Worm (Caenorhabditis elegans): Measurements from ENCODE around the gene atln-1.

atln-1 gene

DNA sequence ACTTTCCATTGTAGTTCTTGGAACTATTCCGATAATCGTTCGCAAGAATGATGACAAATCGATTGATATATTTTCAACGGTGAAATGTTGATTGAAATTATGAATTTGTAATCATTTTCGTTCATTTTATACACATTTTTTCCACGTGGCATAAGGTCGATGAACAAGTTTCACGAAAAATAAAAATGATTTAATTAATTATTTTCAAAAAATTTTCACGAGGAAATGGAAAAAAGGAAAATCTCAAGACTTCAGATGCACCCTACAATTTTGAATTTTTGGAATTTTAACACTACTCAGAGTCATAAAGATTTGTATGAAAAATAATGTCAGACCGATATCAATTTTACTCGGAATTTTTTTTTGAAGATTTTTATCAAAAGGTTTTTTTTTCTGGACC is 31.1 kb downstream of the atln-1 start, which contains the start of gene Y54G2A.13:
TSS of gene Y54G2A.13 (minus strand) at position 101 of the 400 bp plus-strand sequence.
- no peak for TF ChIP-seq ceh-9 (tag; optimal IDR thresholded peaks at IDR 0.05)
- no peak for TF ChIP-seq hlh-8 (tag; optimal IDR thresholded peaks at IDR 0.05)
- TF ChIP-seq che-1 (tag; optimal IDR thresholded peaks at IDR 0.05): no peak
- TF ChIP-seq gmeb-2 (tag; optimal IDR thresholded peaks at IDR 0.05): no peak
- no peak for TF ChIP-seq K09A11.1 (tag; optimal IDR thresholded peaks at IDR 0.05; ENCODE audit: insufficient read depth)
- TF ChIP-seq rnt-1 (tag; optimal IDR thresholded peaks at IDR 0.05): no peak
- no peak for TF ChIP-seq ceh-48 (tag; optimal IDR thresholded peaks at IDR 0.05)
- no peak for TF ChIP-seq ama-1 (optimal IDR thresholded peaks at IDR 0.05)
- TF ChIP-seq madf-2 (tag; optimal IDR thresholded peaks at IDR 0.05): no peak

ce11 chrIV:2820408-2820807 is 31.9 kb downstream of the atln-1 start, which contains the start of gene Y54G2A.37:
TSS of gene Y54G2A.37 (plus strand) at chrIV:2820708.
- TF ChIP-seq gmeb-2 (tag; optimal IDR thresholded peaks at IDR 0.05) (no peak), pha-2 (tag; optimal IDR thresholded peaks at IDR 0.05) (no peak), F13H6.1 (tag; optimal IDR thresholded peaks at IDR 0.05) (no peak), hlh-6 (tag; optimal IDR thresholded peaks at IDR 0.05) (no peak), fax-1 (tag; optimal IDR thresholded peaks at IDR 0.05) (no peak), K02D7.2 (tag; optimal IDR thresholded peaks at IDR 0.05) (no peak), ceh-34 (tag; optimal IDR thresholded peaks at IDR 0.05) (no peak), pqm-1 (tag; optimal IDR thresholded peaks at IDR 0.05) (no peak), mec-3 (tag; optimal IDR thresholded peaks at IDR 0.05; ENCODE audit: borderline replicate concordance) (no peak), ceh-31 (tag; optimal IDR thresholded peaks at IDR 0.05) (no peak)

- TF ChIP-seq rnt-1 (tag; optimal IDR thresholded peaks at IDR 0.05) (no peak), ceh-24 (tag; optimal IDR thresholded peaks at IDR 0.05) (no peak), pros-1 (tag; optimal IDR thresholded peaks at IDR 0.05) (no peak), tbx-2 (tag; optimal IDR thresholded peaks at IDR 0.05) (no peak), pag-3 (tag; optimal IDR thresholded peaks at IDR 0.05; ENCODE audit: borderline replicate concordance) (no peak), hlh-15 (tag; optimal IDR thresholded peaks at IDR 0.05) (no peak), dmd-4 (tag; optimal IDR thresholded peaks at IDR 0.05; ENCODE audit: borderline replicate concordance) (no peak), odd-2 (tag; optimal IDR thresholded peaks at IDR 0.05) (no peak), ets-4 (tag; optimal IDR thresholded peaks at IDR 0.05) (no peak), ceh-18 (tag; optimal IDR thresholded peaks at IDR 0.05) (no peak), K02D7.2 (tag; optimal IDR thresholded peaks at IDR 0.05) (no peak), npax-4 (tag; optimal IDR thresholded peaks at IDR 0.05) (no peak), unc-3 (GFP tag; conservative IDR thresholded peaks at IDR 0.05) (no peak), unc-3 (tag; optimal IDR thresholded peaks at IDR 0.05) (no peak), tbx-7 (tag; optimal IDR thresholded peaks at IDR 0.05) (no peak), hlh-6 (tag; optimal IDR thresholded peaks at IDR 0.05) (no peak), pha-2 (tag; optimal IDR thresholded peaks at IDR 0.05) (no peak), ceh-48 (tag; optimal IDR thresholded peaks at IDR 0.05) (no peak), hlh-13 (GFP tag; optimal IDR thresholded peaks at IDR 0.05) (no peak)
Measured at ce11 chrIV:2823446-2823845, 35.0 kb downstream of the atln-1 start, which contains the start of gene clec-80. TSS of gene clec-80 (plus strand) at chrIV:2823746.

ce11 chrIV:2825460-2826103 is 37.1 kb downstream of the atln-1 start:
- TF ChIP-seq pqm-1 (tag; optimal IDR thresholded peaks at IDR 0.05) (no peak), hlh-6 (tag; optimal IDR thresholded peaks at IDR 0.05) (no peak), gmeb-2 (tag; optimal IDR thresholded peaks at IDR 0.05) (no peak), che-1 (tag; optimal IDR thresholded peaks at IDR 0.05) (no peak), eyg-1 (tag; optimal IDR thresholded peaks at IDR 0.05) (no peak), unc-3 (GFP tag; conservative IDR thresholded peaks at IDR 0.05) (no peak), unc-3 (tag; optimal IDR thresholded peaks at IDR 0.05) (no peak), ceh-18 (tag; optimal IDR thresholded peaks at IDR 0.05) (no peak), sox-4 (tag; optimal IDR thresholded peaks at IDR 0.05) (no peak), pat-9 (tag; optimal IDR thresholded peaks at IDR 0.05) (no peak)
